Fruit fly (Drosophila melanogaster) whole organism, embryonic: ENCODE results near the gene BomBc3.
A peak's percentile ranks its signal among the peaks of the same experiment; 100 is the strongest.

Experiments used
- Adf1 ChIP-seq: fragments of 200-800 bp; sonication (Bioruptor generic); IDR thresholded peaks from 2 replicates; pipeline ENCODE4 v1.3.6; 2022; ENCODE audit warnings: missing biosample characterization, missing genetic modification characterization
- CG10209 ChIP-seq: fragments of 200-800 bp; sonication (Bioruptor generic); optimal IDR thresholded peaks from 3 replicates; lab custom pipeline; 2017; ENCODE audit warnings: missing biosample characterization, mild to moderate bottlenecking, missing genetic modification characterization, missing genetic modification reagents
- CG10431 ChIP-seq: fragments of 200-800 bp; sonication (Bioruptor generic); optimal IDR thresholded peaks from 3 replicates; lab custom pipeline; 2018; ENCODE audit warnings: missing biosample characterization, mild to moderate bottlenecking, missing genetic modification characterization
- CG10959 ChIP-seq: fragments of 200-800 bp; sonication (Bioruptor generic); IDR thresholded peaks from 2 replicates; pipeline ENCODE4 v1.3.6; 2022; ENCODE audit warnings: missing biosample characterization, missing genetic modification characterization
- CG11247 ChIP-seq: fragments of 200-800 bp; sonication (Bioruptor generic); IDR thresholded peaks from 2 replicates; pipeline ENCODE4 v1.3.6; 2022; ENCODE audit warnings: missing biosample characterization, missing genetic modification characterization
- CG11504 ChIP-seq: fragments of 200-800 bp; sonication (Bioruptor generic); optimal IDR thresholded peaks from 3 replicates; lab custom pipeline; 2019; ENCODE audit warnings: missing biosample characterization, mild to moderate bottlenecking, missing genetic modification characterization, moderate library complexity
- CG11696 ChIP-seq: fragments of 200-800 bp; sonication (Bioruptor generic); IDR thresholded peaks from 2 replicates; pipeline ENCODE4 v1.3.6; 2022; ENCODE audit warnings: missing biosample characterization, missing genetic modification characterization
- CG12219 ChIP-seq: fragments of 200-800 bp; sonication (Bioruptor generic); optimal IDR thresholded peaks from 3 replicates; lab custom pipeline; 2018; ENCODE audit warnings: missing biosample characterization, mild to moderate bottlenecking, missing genetic modification characterization
- CG14860 ChIP-seq: fragments of 200-800 bp; sonication (Bioruptor generic); IDR thresholded peaks from 3 replicates; pipeline ENCODE4 v1.3.6; 2022; ENCODE audit warnings: missing biosample characterization, missing genetic modification characterization; ENCODE audit not compliant: partially characterized antibody
- CG17328 ChIP-seq: fragments of 200-800 bp; sonication (Bioruptor generic); IDR thresholded peaks from 2 replicates; pipeline ENCODE4 v1.3.6; 2022; ENCODE audit warnings: missing biosample characterization, missing genetic modification characterization
- CG1792 ChIP-seq: fragments of 200-800 bp; sonication (Bioruptor generic); optimal IDR thresholded peaks from 2 replicates; lab custom pipeline; 2016; ENCODE audit warnings: missing biosample characterization, missing genetic modification characterization
- CG18619 ChIP-seq: fragments of 200-800 bp; sonication (Bioruptor generic); optimal IDR thresholded peaks from 3 replicates; lab custom pipeline; 2017; ENCODE audit warnings: missing biosample characterization, mild to moderate bottlenecking, missing genetic modification characterization
- CG18764 ChIP-seq: fragments of 200-800 bp; sonication (Bioruptor generic); optimal IDR thresholded peaks from 3 replicates; lab custom pipeline; 2016; ENCODE audit warnings: missing biosample characterization, missing genetic modification characterization
- CG30403 ChIP-seq: fragments of 200-800 bp; sonication (Bioruptor generic); optimal IDR thresholded peaks from 3 replicates; lab custom pipeline; 2016; ENCODE audit warnings: missing biosample characterization, missing genetic modification characterization
- CG32532 ChIP-seq: fragments of 200-800 bp; sonication (Bioruptor generic); IDR thresholded peaks from 2 replicates; pipeline ENCODE4 v1.3.6; 2022; ENCODE audit warnings: missing biosample characterization, missing genetic modification characterization
- CG34224 ChIP-seq: fragments of 200-800 bp; sonication (Bioruptor generic); IDR thresholded peaks from 3 replicates; pipeline ENCODE4 v1.3.6; 2022; ENCODE audit warnings: missing biosample characterization, missing genetic modification characterization; ENCODE audit not compliant: partially characterized antibody
- CG34422 ChIP-seq: fragments of 200-800 bp; sonication (Bioruptor generic); IDR thresholded peaks from 3 replicates; pipeline ENCODE4 v1.3.6; 2022; ENCODE audit warnings: missing biosample characterization, missing genetic modification characterization
- CG42726 ChIP-seq: fragments of 200-800 bp; sonication (Bioruptor generic); IDR thresholded peaks from 2 replicates; pipeline ENCODE4 v1.3.6; 2022; ENCODE audit warnings: missing biosample characterization, missing genetic modification characterization; ENCODE audit not compliant: partially characterized antibody
- CG5245 ChIP-seq: fragments of 200-800 bp; sonication (Bioruptor generic); optimal IDR thresholded peaks from 3 replicates; lab custom pipeline; 2016; ENCODE audit warnings: missing biosample characterization, missing genetic modification characterization
- CG6272 ChIP-seq: fragments of 200-800 bp; sonication (Bioruptor generic); IDR thresholded peaks from 2 replicates; pipeline ENCODE4 v1.3.6; 2022; ENCODE audit warnings: missing biosample characterization, missing genetic modification characterization
- CG7556 ChIP-seq: fragments of 200-800 bp; sonication (Bioruptor generic); optimal IDR thresholded peaks from 2 replicates; lab custom pipeline; 2017; ENCODE audit warnings: missing biosample characterization, mild to moderate bottlenecking, missing genetic modification characterization
- CG8359 ChIP-seq: fragments of 200-800 bp; sonication (Bioruptor generic); optimal IDR thresholded peaks from 2 replicates; lab custom pipeline; 2017; ENCODE audit warnings: missing biosample characterization, mild to moderate bottlenecking, missing genetic modification characterization, borderline replicate concordance
- CG9797 ChIP-seq: fragments of 200-800 bp; sonication (Bioruptor generic); optimal IDR thresholded peaks from 3 replicates; lab custom pipeline; 2018; ENCODE audit warnings: missing biosample characterization, mild to moderate bottlenecking, missing genetic modification characterization
- CHES-1-like ChIP-seq: fragments of 200-800 bp; sonication (Bioruptor generic); optimal IDR thresholded peaks from 2 replicates; lab custom pipeline; 2016; ENCODE audit warnings: missing biosample characterization, missing genetic modification characterization
- E2f1 ChIP-seq: fragments of 200-800 bp; sonication (Bioruptor generic); IDR thresholded peaks from 2 replicates; pipeline ENCODE4 v1.3.6; 2022; ENCODE audit warnings: missing biosample characterization, missing genetic modification characterization
- H2.0 ChIP-seq: fragments of 200-800 bp; sonication (Bioruptor generic); IDR thresholded peaks from 2 replicates; pipeline ENCODE4 v1.3.6; 2022; ENCODE audit warnings: missing biosample characterization, missing genetic modification characterization
- Hmr ChIP-seq: fragments of 200-800 bp; sonication (Bioruptor generic); optimal IDR thresholded peaks from 3 replicates; lab custom pipeline; 2017; ENCODE audit warnings: mild to moderate bottlenecking, missing biosample characterization, missing genetic modification reagents, missing genetic modification characterization
- Hr3 ChIP-seq: fragments of 200-800 bp; sonication (Bioruptor generic); optimal IDR thresholded peaks from 3 replicates; lab custom pipeline; 2016; ENCODE audit warnings: missing biosample characterization, missing genetic modification characterization
- Hsf ChIP-seq: fragments of 200-800 bp; sonication (Bioruptor generic); optimal IDR thresholded peaks from 3 replicates; lab custom pipeline; 2016; ENCODE audit warnings: missing biosample characterization, missing genetic modification characterization
- Ssrp ChIP-seq: fragments of 200-800 bp; sonication (Bioruptor generic); optimal IDR thresholded peaks from 2 replicates; lab custom pipeline; 2018; ENCODE audit warnings: missing biosample characterization, mild to moderate bottlenecking, missing genetic modification characterization, moderate library complexity
- Vsx1 ChIP-seq: fragments of 200-800 bp; sonication (Bioruptor generic); optimal IDR thresholded peaks from 2 replicates; lab custom pipeline; 2017; ENCODE audit warnings: missing biosample characterization, mild to moderate bottlenecking, missing genetic modification characterization, missing genetic modification reagents
- ac ChIP-seq: fragments of 200-800 bp; sonication (Bioruptor generic); optimal IDR thresholded peaks from 3 replicates; lab custom pipeline; 2017; ENCODE audit warnings: missing biosample characterization, mild to moderate bottlenecking, missing genetic modification characterization
- amos ChIP-seq: fragments of 200-800 bp; sonication (Bioruptor generic); IDR thresholded peaks from 2 replicates; pipeline ENCODE4 v1.3.6; 2022; ENCODE audit warnings: missing biosample characterization, missing genetic modification characterization; ENCODE audit not compliant: partially characterized antibody
- bcd ChIP-seq: fragments of 200-800 bp; sonication (Bioruptor generic); optimal IDR thresholded peaks from 2 replicates; lab custom pipeline; 2017; ENCODE audit warnings: missing biosample characterization, mild to moderate bottlenecking, missing genetic modification characterization
- dan ChIP-seq: fragments of 200-800 bp; sonication (Bioruptor generic); IDR thresholded peaks from 2 replicates; pipeline ENCODE4 v1.3.6; 2022; ENCODE audit warnings: missing biosample characterization, missing genetic modification characterization
- dmrt99B ChIP-seq: fragments of 200-800 bp; sonication (Bioruptor generic); optimal IDR thresholded peaks from 2 replicates; lab custom pipeline; 2018; ENCODE audit warnings: missing biosample characterization, mild to moderate bottlenecking, missing genetic modification characterization, moderate library complexity
- gfzf ChIP-seq: fragments of 200-800 bp; sonication (Bioruptor generic); optimal IDR thresholded peaks from 2 replicates; lab custom pipeline; 2016; ENCODE audit warnings: missing biosample characterization, mild to moderate bottlenecking, missing genetic modification characterization, moderate library complexity
- lbe ChIP-seq: fragments of 200-800 bp; sonication (Bioruptor generic); optimal IDR thresholded peaks from 2 replicates; lab custom pipeline; 2016; ENCODE audit warnings: missing biosample characterization, mild to moderate bottlenecking, missing genetic modification characterization
- mam ChIP-seq: fragments of 200-800 bp; sonication (Bioruptor generic); optimal IDR thresholded peaks from 3 replicates; lab custom pipeline; 2016; ENCODE audit warnings: missing biosample characterization, missing genetic modification characterization
- nmo ChIP-seq: fragments of 200-800 bp; sonication (Bioruptor generic); optimal IDR thresholded peaks from 2 replicates; lab custom pipeline; 2018; ENCODE audit warnings: missing biosample characterization, mild to moderate bottlenecking, missing genetic modification characterization, moderate library complexity
- oc ChIP-seq: fragments of 200-800 bp; sonication (Bioruptor generic); optimal IDR thresholded peaks from 2 replicates; lab custom pipeline; 2018; ENCODE audit warnings: missing biosample characterization, mild to moderate bottlenecking, missing genetic modification characterization, moderate library complexity
- pb ChIP-seq: fragments of 200-800 bp; sonication (Bioruptor generic); optimal IDR thresholded peaks from 3 replicates; lab custom pipeline; 2016; ENCODE audit warnings: missing biosample characterization, missing genetic modification characterization
- pum ChIP-seq: fragments of 200-800 bp; sonication (Bioruptor generic); optimal IDR thresholded peaks from 2 replicates; lab custom pipeline; 2016; ENCODE audit warnings: missing biosample characterization, missing genetic modification characterization
- salm ChIP-seq: fragments of 200-800 bp; sonication (Bioruptor generic); optimal IDR thresholded peaks from 2 replicates; lab custom pipeline; 2018; ENCODE audit warnings: missing biosample characterization, mild to moderate bottlenecking, missing genetic modification characterization
- stc ChIP-seq: fragments of 200-800 bp; sonication (Bioruptor generic); IDR thresholded peaks from 2 replicates; pipeline ENCODE4 v1.3.6; 2022; ENCODE audit warnings: missing biosample characterization, missing genetic modification characterization
- tio ChIP-seq: fragments of 200-800 bp; sonication (Bioruptor generic); optimal IDR thresholded peaks from 2 replicates; lab custom pipeline; 2017; ENCODE audit warnings: missing biosample characterization, missing genetic modification characterization, inconsistent platforms
- unpg ChIP-seq: fragments of 200-800 bp; sonication (Bioruptor generic); optimal IDR thresholded peaks from 3 replicates; lab custom pipeline; 2018; ENCODE audit warnings: missing biosample characterization, mild to moderate bottlenecking, missing genetic modification characterization, moderate library complexity
- wdn ChIP-seq: fragments of 200-800 bp; sonication (Bioruptor generic); IDR thresholded peaks from 2 replicates; pipeline ENCODE4 v1.3.6; 2022; ENCODE audit warnings: missing biosample characterization, missing genetic modification characterization
- z ChIP-seq: fragments of 200-800 bp; sonication (Bioruptor generic); IDR thresholded peaks from 3 replicates; pipeline ENCODE4 v1.3.6; 2022; ENCODE audit warnings: missing biosample characterization, missing genetic modification characterization

The BomBc3 gene

DNA sequence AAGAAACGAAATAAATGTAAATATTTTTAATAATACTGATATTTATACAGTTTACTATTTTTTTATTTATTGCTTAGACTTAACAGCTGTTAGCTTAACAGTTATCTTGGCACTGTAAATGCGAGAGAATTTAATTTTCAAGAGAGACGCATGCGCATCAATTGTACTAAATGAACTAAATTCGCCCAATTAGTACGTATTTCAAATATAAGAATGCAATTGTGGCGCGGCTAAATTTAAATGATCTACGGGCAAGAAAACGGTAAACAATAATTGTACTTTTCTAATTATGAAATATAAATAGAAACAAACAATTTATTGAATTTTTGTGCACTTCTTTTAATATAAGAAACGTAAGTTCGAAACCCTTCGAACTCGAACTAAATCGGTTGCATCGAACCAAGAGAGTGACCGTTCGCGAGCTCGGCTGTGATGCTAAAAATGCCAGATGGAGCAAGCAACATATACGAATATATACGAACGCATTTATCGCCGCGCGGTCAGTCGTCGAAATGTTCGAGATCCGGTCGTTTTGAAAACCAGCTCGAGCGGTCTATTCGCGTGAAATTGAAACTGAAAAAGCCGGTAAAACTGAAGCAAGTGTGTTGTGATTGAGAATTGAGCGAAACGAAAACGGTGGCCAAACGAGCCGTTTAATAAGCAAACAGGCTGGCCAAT lies 46.6 kb downstream of the BomBc3 start, which contains the start of gene SKIP (continued):
- TF ChIP-seq CG17328 (GFP tag; lab: Robert Waterston, UW) (peak; percentile 49), CG10959 (no peak), CG5245 (GFP tag; lab: Kevin White, UChicago) (peak; percentile 52), tio (GFP tag; lab: Kevin White, UChicago) (no peak), mam (GFP tag; lab: Kevin White, UChicago) (no peak), dmrt99B (tag; lab: Kevin White, UChicago) (peak; percentile 14), salm (tag; lab: Kevin White, UChicago) (no peak), CG12219 (GFP tag; lab: Kevin White, UChicago) (no peak), CG32532 (no peak), ac (GFP tag; lab: Kevin White, UChicago) (no peak), CG34224 (GFP tag; lab: Robert Waterston, UW) (peak; percentile 31; the same call in 2 of the 3 replicates), CG14860 (GFP tag; lab: Robert Waterston, UW) (peak; percentile 32; the same call in 1 of the 3 replicates), CG9797 (GFP tag; lab: Kevin White, UChicago) (peak; percentile 64), CG34422 (GFP tag; lab: Robert Waterston, UW) (peak; percentile 89; the same call in 1 of the 3 replicates), Hsf (GFP tag; lab: Kevin White, UChicago) (no peak), pb (GFP tag; lab: Kevin White, UChicago) (peak; percentile 23), CG18619 (GFP tag; lab: Kevin White, UChicago) (no peak), Vsx1 (GFP tag; lab: Kevin White, UChicago) (peak; percentile 34), H2.0 (GFP tag; lab: Robert Waterston, UW) (no peak), nmo (peak; percentile 36), amos (GFP tag; lab: Robert Waterston, UW) (peak; percentile 46), CG10209 (GFP tag; lab: Kevin White, UChicago) (no peak), oc (tag; lab: Kevin White, UChicago) (peak; percentile 36), pum (GFP tag; lab: Kevin White, UChicago) (no peak), CG30403 (GFP tag; lab: Kevin White, UChicago) (no peak), CG10431 (GFP tag; lab: Kevin White, UChicago) (peak; percentile 5), CG11696 (GFP tag; lab: Robert Waterston, UW) (no peak), gfzf (GFP tag; lab: Kevin White, UChicago) (peak; percentile 80), z (GFP tag; lab: Robert Waterston, UW) (peak; percentile 46; the same call in 2 of the 3 replicates), bcd (GFP tag; lab: Kevin White, UChicago) (no peak), CG8359 (no peak), Ssrp (tag; lab: Kevin White, UChicago) (no peak), Adf1 (GFP tag; lab: Robert Waterston, UW) (peak; percentile 30; the same call in 1 of the 2 replicates), CG42726 (peak; percentile 76), unpg (GFP tag; lab: Kevin White, UChicago) (peak; percentile 39), stc (GFP tag; lab: Robert Waterston, UW) (peak; percentile 18; the same call in 1 of the 2 replicates), Hr3 (GFP tag; lab: Kevin White, UChicago) (no peak), CG11504 (tag; lab: Kevin White, UChicago) (peak; percentile 73), dan (no peak), CHES-1-like (GFP tag; lab: Kevin White, UChicago) (peak; percentile 29), wdn (GFP tag; lab: Robert Waterston, UW) (no peak), CG7556 (GFP tag; lab: Kevin White, UChicago) (no peak), lbe (no peak), CG1792 (GFP tag; lab: Kevin White, UChicago) (no peak), CG6272 (no peak), CG11247 (GFP tag; lab: Robert Waterston, UW) (no peak), CG18764 (no peak), Hmr (GFP tag; lab: Kevin White, UChicago) (peak; percentile 37), E2f1 (GFP tag; lab: Robert Waterston, UW) (peak; percentile 10; the same call in 1 of the 2 replicates)
